Worm (Caenorhabditis elegans): ENCODE measurements around the gene C35D6.4.

DNA sequence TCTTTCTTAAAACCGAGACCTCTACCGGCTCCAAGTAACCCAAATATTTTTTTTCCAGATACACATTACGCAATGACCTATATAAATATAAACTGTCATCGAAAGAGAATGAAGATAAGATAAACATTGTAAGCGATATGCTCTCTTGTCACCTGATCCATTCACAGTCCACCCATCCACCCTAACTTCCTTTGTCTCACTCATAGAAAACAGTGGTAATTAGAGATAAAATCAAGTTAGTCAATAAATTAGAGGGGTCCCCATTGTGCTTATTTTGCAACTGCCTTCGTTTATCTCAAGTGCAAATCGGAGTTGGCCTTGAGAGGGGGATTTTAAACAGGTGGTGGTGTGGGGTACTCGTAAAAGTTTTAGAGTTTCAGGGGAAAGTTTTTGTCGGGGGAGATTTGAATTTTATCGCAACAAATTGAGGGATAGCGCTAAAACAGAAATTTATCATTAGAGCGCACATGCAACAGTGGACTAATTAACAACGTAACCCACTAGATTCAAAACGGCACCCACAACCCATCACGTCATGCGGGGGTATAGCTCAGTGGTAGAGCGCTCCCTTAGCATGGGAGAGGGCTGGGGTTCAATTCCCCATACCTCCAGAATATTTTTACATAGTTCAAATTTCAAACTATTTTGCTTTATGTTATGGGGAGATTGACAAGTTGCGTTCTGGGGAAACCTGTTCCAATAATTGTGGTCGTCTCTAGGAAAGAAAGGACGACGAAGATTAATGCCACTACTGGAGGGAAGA lies 47.2 kb downstream of the C35D6.4 start:
- TF ChIP-seq ama-1 (optimal IDR thresholded peaks at IDR 0.05), result peak; percentile 74
- peak; percentile 90 for TF ChIP-seq pes-1 (GFP tag; IDR thresholded peaks at IDR 0.05)
